Worm (Caenorhabditis elegans): Measurements from ENCODE around the gene iff-1.

DNA sequence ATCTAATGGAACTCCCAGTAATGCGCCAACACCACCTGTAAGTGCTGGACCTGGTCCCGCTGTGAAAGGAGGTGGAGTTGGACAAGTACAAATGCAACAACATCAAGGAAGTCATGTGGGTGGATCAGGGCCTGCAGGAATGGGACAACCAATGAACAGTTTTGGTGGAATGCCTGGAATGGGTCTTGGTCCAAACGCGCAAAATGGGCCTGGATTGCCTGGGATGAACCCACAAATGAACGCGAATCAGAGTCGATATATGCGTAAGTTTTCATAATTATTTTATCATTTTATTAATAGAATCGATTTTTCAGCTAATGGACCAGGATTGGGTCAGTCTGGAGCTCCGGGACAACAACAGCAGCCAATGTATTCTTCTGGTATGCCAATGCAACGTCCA, 25.4 kb upstream of the iff-1 start:
- no peak for TF ChIP-seq lin-13 (GFP tag; optimal IDR thresholded peaks at IDR 0.05)
- TF ChIP-seq mdl-1 (tag; optimal IDR thresholded peaks at IDR 0.05): no peak
- TF ChIP-seq lin-39 (tag; optimal IDR thresholded peaks at IDR 0.05): no peak
- TF ChIP-seq nhr-47 (tag; optimal IDR thresholded peaks at IDR 0.05): no peak
- TF ChIP-seq aha-1 (tag; optimal IDR thresholded peaks at IDR 0.05): no peak
- TF ChIP-seq jun-1 (tag; optimal IDR thresholded peaks at IDR 0.05): no peak
- no peak for TF ChIP-seq nhr-85 (tag)
- TF ChIP-seq unc-62 (GFP tag; optimal IDR thresholded peaks at IDR 0.05): no peak
- no peak for TF ChIP-seq ces-1 (GFP tag; optimal IDR thresholded peaks at IDR 0.05)
- no peak for TF ChIP-seq ceh-63 (GFP tag; optimal IDR thresholded peaks at IDR 0.05)
- TF ChIP-seq dpl-1 (GFP tag; optimal IDR thresholded peaks at IDR 0.05): no peak
- TF ChIP-seq xbp-1 (tag; optimal IDR thresholded peaks at IDR 0.05): no peak
- TF ChIP-seq nhr-19 (GFP tag; conservative IDR thresholded peaks at IDR 0.05): no peak
- TF ChIP-seq tbx-2 (tag; optimal IDR thresholded peaks at IDR 0.05): no peak

Measured in whole organism, L1 larva.